Worm (Caenorhabditis elegans) whole organism, mixed stage, embryonic: ENCODE data around the gene dod-6.
"Not testable (repeated sequence)": the region's sequence is repeated elsewhere in the genome, so short reads cannot be mapped to it uniquely, and the experiment has no call there.

Experiments used
- M03D4.4 ChIP-seq: sonication (generic microtip); optimal IDR thresholded peaks from 2 replicates; lab custom pipeline; 2017; ENCODE audit warnings: mild to moderate bottlenecking, missing genetic modification characterization, missing compliant biosample characterization
- bed-3 ChIP-seq: fragments of 200-800 bp; sonication (Bioruptor generic); optimal IDR thresholded peaks from 3 replicates; lab custom pipeline; 2018; ENCODE audit warnings: mild to moderate bottlenecking, missing genetic modification characterization, moderate library complexity, missing compliant biosample characterization
- blmp-1 ChIP-seq: fragments of 150-350 bp; optimal IDR thresholded peaks from 2 replicates; lab custom pipeline; 2014; ENCODE audit warnings: missing biosample characterization, missing genetic modification characterization
- ceh-39 ChIP-seq: fragments of 150-350 bp; optimal IDR thresholded peaks from 2 replicates; lab custom pipeline; 2014; ENCODE audit warnings: missing biosample characterization, missing genetic modification characterization
- ceh-43 ChIP-seq: fragments of 200-800 bp; sonication (Bioruptor generic); optimal IDR thresholded peaks from 2 replicates; lab custom pipeline; 2018; ENCODE audit warnings: mild to moderate bottlenecking, missing genetic modification characterization, moderate library complexity, missing compliant biosample characterization
- ceh-83 ChIP-seq: fragments of 200-800 bp; sonication (Bioruptor generic); optimal IDR thresholded peaks from 2 replicates; lab custom pipeline; 2018; ENCODE audit warnings: mild to moderate bottlenecking, missing genetic modification characterization, missing compliant biosample characterization
- ces-1 ChIP-seq: fragments of 150-350 bp; optimal IDR thresholded peaks from 2 replicates; lab custom pipeline; 2014; ENCODE audit warnings: missing biosample characterization, missing genetic modification reagents, missing genetic modification characterization
- cnd-1 ChIP-seq: fragments of 200-800 bp; sonication (Bioruptor generic); optimal IDR thresholded peaks from 2 replicates; lab custom pipeline; 2018; ENCODE audit warnings: mild to moderate bottlenecking, missing genetic modification characterization, missing compliant biosample characterization
- drap-1 ChIP-seq: fragments of 200-800 bp; sonication (Bioruptor generic); optimal IDR thresholded peaks from 3 replicates; lab custom pipeline; 2018; ENCODE audit warnings: mild to moderate bottlenecking, missing genetic modification characterization, missing compliant biosample characterization
- elt-1 ChIP-seq: sonication (generic microtip); optimal IDR thresholded peaks from 2 replicates; lab custom pipeline; 2017; ENCODE audit warnings: missing genetic modification characterization, mild to moderate bottlenecking, missing compliant biosample characterization, antibody characterized with exemption, moderate library complexity, borderline replicate concordance; ENCODE audit not compliant: insufficient read depth
- elt-3 ChIP-seq: fragments of 150-350 bp; optimal IDR thresholded peaks from 2 replicates; lab custom pipeline; 2014; ENCODE audit warnings: missing biosample characterization, missing genetic modification characterization
- flh-1 ChIP-seq: fragments of 200-800 bp; sonication (Bioruptor generic); optimal IDR thresholded peaks from 2 replicates; lab custom pipeline; 2018; ENCODE audit warnings: mild to moderate bottlenecking, missing genetic modification characterization, moderate library complexity, missing compliant biosample characterization
- ham-2 ChIP-seq: fragments of 200-800 bp; sonication (Bioruptor generic); optimal IDR thresholded peaks from 2 replicates; lab custom pipeline; 2018; ENCODE audit warnings: mild to moderate bottlenecking, missing genetic modification characterization, missing compliant biosample characterization
- hlh-1 ChIP-seq: fragments of 150-350 bp; optimal IDR thresholded peaks from 2 replicates; lab custom pipeline; 2014; ENCODE audit warnings: missing biosample characterization, missing genetic modification reagents, missing genetic modification characterization
- lin-13 ChIP-seq: fragments of 150-350 bp; optimal IDR thresholded peaks from 2 replicates; lab custom pipeline; 2014; ENCODE audit warnings: missing biosample characterization, missing genetic modification characterization
- lin-32 ChIP-seq: fragments of 200-800 bp; sonication (Bioruptor generic); optimal IDR thresholded peaks from 2 replicates; lab custom pipeline; 2018; ENCODE audit warnings: mild to moderate bottlenecking, missing genetic modification characterization, missing compliant biosample characterization
- lsy-2 ChIP-seq: fragments of 150-350 bp; optimal IDR thresholded peaks from 2 replicates; lab custom pipeline; 2014; ENCODE audit warnings: missing biosample characterization, missing genetic modification characterization
- mab-5 ChIP-seq: fragments of 150-350 bp; optimal IDR thresholded peaks from 2 replicates; lab custom pipeline; 2014; ENCODE audit warnings: missing biosample characterization, missing genetic modification characterization
- mep-1 ChIP-seq: fragments of 150-350 bp; optimal IDR thresholded peaks from 2 replicates; lab custom pipeline; 2017; ENCODE audit warnings: missing biosample characterization, missing genetic modification reagents, missing genetic modification characterization, inconsistent platforms
- mls-2 ChIP-seq: sonication (generic microtip); optimal IDR thresholded peaks from 2 replicates; lab custom pipeline; 2016; ENCODE audit warnings: mild to moderate bottlenecking, missing genetic modification characterization, moderate library complexity, missing compliant biosample characterization
- nhr-12 ChIP-seq: fragments of 150-350 bp; optimal IDR thresholded peaks from 2 replicates; lab custom pipeline; 2014; ENCODE audit warnings: missing biosample characterization, missing genetic modification characterization
- nhr-2 ChIP-seq: fragments of 150-350 bp; optimal IDR thresholded peaks from 2 replicates; lab custom pipeline; 2014; ENCODE audit warnings: missing biosample characterization, missing genetic modification characterization
- nhr-237 ChIP-seq: fragments of 150-350 bp; optimal IDR thresholded peaks from 2 replicates; lab custom pipeline; 2014; ENCODE audit warnings: missing biosample characterization, missing genetic modification characterization
- nhr-28 ChIP-seq: fragments of 150-350 bp; optimal IDR thresholded peaks from 2 replicates; lab custom pipeline; 2014; ENCODE audit warnings: missing biosample characterization, missing genetic modification characterization
- nhr-76 ChIP-seq: sonication (generic microtip); optimal IDR thresholded peaks from 2 replicates; lab custom pipeline; 2017; ENCODE audit warnings: missing biosample characterization, missing genetic modification characterization
- pha-4 ChIP-seq: fragments of 150-350 bp; optimal IDR thresholded peaks from 2 replicates; lab custom pipeline; 2018; ENCODE audit warnings: missing biosample characterization, missing genetic modification reagents, missing genetic modification characterization
- sem-2 ChIP-seq: fragments of 200-800 bp; sonication (Bioruptor generic); optimal IDR thresholded peaks from 2 replicates; lab custom pipeline; 2018; ENCODE audit warnings: mild to moderate bottlenecking, missing genetic modification characterization, missing compliant biosample characterization
- snpc-4 ChIP-seq: fragments of 150-350 bp; optimal IDR thresholded peaks from 2 replicates; lab custom pipeline; 2014; ENCODE audit warnings: missing biosample characterization, missing genetic modification characterization
- sptf-1 ChIP-seq: sonication (generic microtip); optimal IDR thresholded peaks from 2 replicates; lab custom pipeline; 2017; ENCODE audit warnings: mild to moderate bottlenecking, missing genetic modification characterization, moderate library complexity, missing compliant biosample characterization
- tbx-8 ChIP-seq: fragments of 200-800 bp; sonication (Bioruptor generic); optimal IDR thresholded peaks from 2 replicates; lab custom pipeline; 2018; ENCODE audit warnings: mild to moderate bottlenecking, missing genetic modification characterization, moderate library complexity, missing compliant biosample characterization
- unc-120 ChIP-seq: sonication (generic microtip); optimal IDR thresholded peaks from 2 replicates; lab custom pipeline; 2017; ENCODE audit warnings: missing genetic modification characterization, missing compliant biosample characterization; ENCODE audit not compliant: poor library complexity, severe bottlenecking
- unc-39 ChIP-seq: fragments of 150-350 bp; optimal IDR thresholded peaks from 2 replicates; lab custom pipeline; 2014; ENCODE audit warnings: missing biosample characterization, missing genetic modification characterization
- unc-62 ChIP-seq: fragments of 150-350 bp; optimal IDR thresholded peaks from 2 replicates; lab custom pipeline; 2014; ENCODE audit warnings: missing biosample characterization, missing genetic modification reagents, missing genetic modification characterization
- zip-8 ChIP-seq: fragments of 150-350 bp; optimal IDR thresholded peaks from 2 replicates; lab custom pipeline; 2014; ENCODE audit warnings: missing biosample characterization, missing genetic modification characterization
- ztf-11 ChIP-seq: fragments of 150-350 bp; optimal IDR thresholded peaks from 2 replicates; lab custom pipeline; 2014; ENCODE audit warnings: missing biosample characterization, missing genetic modification characterization

dod-6 gene

DNA sequence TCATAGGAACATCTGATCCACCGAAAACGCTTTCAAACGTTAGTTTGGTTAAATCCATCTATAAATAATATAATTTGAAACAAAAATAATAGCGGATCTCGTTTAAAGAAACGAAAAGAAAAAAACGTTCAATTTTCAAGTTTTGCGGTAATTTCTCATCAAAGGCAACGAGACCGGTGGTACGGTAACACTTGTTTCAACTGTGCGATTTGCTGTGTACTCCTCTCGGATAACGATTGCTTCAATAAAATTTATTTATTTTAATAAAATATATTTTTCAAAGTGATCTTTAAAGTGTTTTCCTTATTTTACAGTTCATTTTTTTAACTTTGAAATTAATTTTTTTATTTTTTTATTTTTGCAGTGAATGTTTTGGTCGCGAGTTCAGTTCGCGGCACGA is 21.1 kb downstream of the dod-6 start, which contains the start of the genes rde-4 and cox-14:
rde-4 (minus strand) TSS at position 60 of the 400 bp plus-strand sequence.
cox-14 (plus strand) TSS at position 356 of the 400 bp plus-strand sequence.
- TF ChIP-seq nhr-12, result no peak
- no peak for TF ChIP-seq mab-5
- no peak for TF ChIP-seq nhr-28 (tag; lab: Kevin White, UChicago)
- no peak for TF ChIP-seq bed-3
- peak; percentile 60 for TF ChIP-seq nhr-237 (tag; lab: Kevin White, UChicago)
- TF ChIP-seq snpc-4 (tag; lab: Kevin White, UChicago), result no peak
- TF ChIP-seq ztf-11 (tag; lab: Kevin White, UChicago), result no peak
- no peak for TF ChIP-seq sptf-1
- peak; percentile 88 for TF ChIP-seq mep-1 (tag; lab: Kevin White, UChicago)
- no peak for TF ChIP-seq lin-32 (GFP tag; lab: Kevin White, UChicago)
- no peak for TF ChIP-seq cnd-1
- peak; percentile 1 for TF ChIP-seq unc-120 (tag; lab: Kevin White, UChicago)
- no peak for TF ChIP-seq blmp-1
- TF ChIP-seq lsy-2 (tag; lab: Kevin White, UChicago), result peak; percentile 99
- TF ChIP-seq M03D4.4 (tag; lab: Kevin White, UChicago), result no peak
- no peak for TF ChIP-seq flh-1 (GFP tag; lab: Kevin White, UChicago)
- TF ChIP-seq elt-3 (tag; lab: Kevin White, UChicago), result no peak
- TF ChIP-seq zip-8 (tag; lab: Kevin White, UChicago), result no peak
- no peak for TF ChIP-seq nhr-2 (tag; lab: Kevin White, UChicago)
- TF ChIP-seq hlh-1 (tag; lab: Kevin White, UChicago), result peak; percentile 39
- TF ChIP-seq drap-1 (GFP tag; lab: Kevin White, UChicago), result no peak
- no peak for TF ChIP-seq ceh-83 (GFP tag; lab: Kevin White, UChicago)
- no peak for TF ChIP-seq tbx-8 (GFP tag; lab: Kevin White, UChicago)
- TF ChIP-seq nhr-76 (tag; lab: Kevin White, UChicago), result no peak
- peak; percentile 83 for TF ChIP-seq ces-1 (GFP tag; lab: Kevin White, UChicago)
- no peak for TF ChIP-seq unc-39 (tag; lab: Kevin White, UChicago)
- TF ChIP-seq unc-62 (GFP tag; lab: Kevin White, UChicago), result peak; percentile 3
- TF ChIP-seq pha-4 (tag; lab: Kevin White, UChicago), result peak; percentile 49
- no peak for TF ChIP-seq mls-2 (tag; lab: Kevin White, UChicago)
- TF ChIP-seq ham-2 (GFP tag; lab: Kevin White, UChicago), result no peak
- no peak for TF ChIP-seq ceh-43 (GFP tag; lab: Kevin White, UChicago)
- no peak for TF ChIP-seq sem-2 (GFP tag; lab: Kevin White, UChicago)
- no peak for TF ChIP-seq elt-1 (tag; lab: Kevin White, UChicago)
- peak; percentile 63 for TF ChIP-seq lin-13
- TF ChIP-seq ceh-39 (tag; lab: Kevin White, UChicago), result no peak

DNA sequence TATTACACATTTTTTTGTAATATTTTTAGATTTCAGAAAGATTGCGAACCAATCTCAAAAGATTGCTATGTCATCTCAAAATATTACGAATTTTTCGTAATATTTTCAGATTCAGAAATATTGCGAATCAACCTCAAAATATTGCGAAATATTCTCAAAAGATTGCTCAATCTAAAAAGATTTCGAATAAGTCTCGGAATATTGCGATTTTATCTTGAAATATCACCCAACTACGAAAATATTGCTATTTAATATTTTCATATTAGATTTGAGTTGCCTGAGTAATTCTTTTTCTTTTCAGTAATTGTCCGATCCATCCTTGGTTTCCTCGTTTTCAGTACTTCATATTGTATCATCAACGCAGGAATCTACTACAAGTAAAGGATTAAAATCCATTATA is 24.3 kb downstream of the dod-6 start, which contains the start of gene Y70G10A.4:
Y70G10A.4 (plus strand) TSS at position 301 of the 400 bp plus-strand sequence.
- not testable (repeated sequence) for TF ChIP-seq mls-2 (tag; lab: Kevin White, UChicago); ces-1 (GFP tag; lab: Kevin White, UChicago); lsy-2 (tag; lab: Kevin White, UChicago)

DNA sequence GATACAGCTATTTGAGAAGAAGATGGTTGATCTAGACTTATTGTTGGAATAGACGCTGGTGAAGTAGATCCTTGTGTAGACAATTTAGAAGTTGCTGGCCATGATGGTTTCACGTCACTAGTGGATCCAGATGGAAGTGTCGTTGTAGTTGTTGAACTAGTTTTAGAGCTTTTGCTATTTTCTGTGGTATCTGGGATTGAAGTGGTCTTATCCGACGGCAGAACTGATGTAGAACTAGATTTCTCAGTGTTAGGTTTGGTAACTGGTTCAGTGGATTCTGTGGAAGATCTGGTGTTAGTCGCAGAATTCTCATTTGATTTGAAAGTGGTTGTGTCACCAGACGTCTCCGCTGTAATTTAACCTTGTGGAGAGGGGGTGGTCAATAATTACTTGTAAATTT is 34.1 kb downstream of the dod-6 start:
- TF ChIP-seq lin-32 (GFP tag; lab: Kevin White, UChicago), result no peak
- TF ChIP-seq unc-39 (tag; lab: Kevin White, UChicago), result no peak
- no peak for TF ChIP-seq tbx-8 (GFP tag; lab: Kevin White, UChicago)
- TF ChIP-seq ceh-39 (tag; lab: Kevin White, UChicago), result no peak
- no peak for TF ChIP-seq cnd-1
- no peak for TF ChIP-seq snpc-4 (tag; lab: Kevin White, UChicago)
- TF ChIP-seq nhr-28 (tag; lab: Kevin White, UChicago), result no peak
- no peak for TF ChIP-seq ztf-11 (tag; lab: Kevin White, UChicago)
- TF ChIP-seq elt-1 (tag; lab: Kevin White, UChicago), result no peak
- TF ChIP-seq drap-1 (GFP tag; lab: Kevin White, UChicago), result no peak
- TF ChIP-seq hlh-1 (tag; lab: Kevin White, UChicago), result no peak
- no peak for TF ChIP-seq mls-2 (tag; lab: Kevin White, UChicago)
- no peak for TF ChIP-seq bed-3
- no peak for TF ChIP-seq sem-2 (GFP tag; lab: Kevin White, UChicago)
- no peak for TF ChIP-seq elt-3 (tag; lab: Kevin White, UChicago)
- TF ChIP-seq mep-1 (tag; lab: Kevin White, UChicago), result no peak
- TF ChIP-seq nhr-237 (tag; lab: Kevin White, UChicago), result no peak
